Fruit fly (Drosophila melanogaster): Measurements from ENCODE around the gene Miro.

Gene Miro

dm6 chr3R:24006449-24007159 is 32.0 kb downstream of the Miro start (continued):
- no peak for TF ChIP-seq CHES-1-like (GFP tag; optimal IDR thresholded peaks at IDR 0.05)
- no peak for TF ChIP-seq CG10366 (GFP tag; IDR thresholded peaks at IDR 0.05)
- TF ChIP-seq disco-r (GFP tag; optimal IDR thresholded peaks at IDR 0.05): no peak
- TF ChIP-seq Poxn (GFP tag; IDR thresholded peaks at IDR 0.05): no peak
- TF ChIP-seq CG30020 (tag; optimal IDR thresholded peaks at IDR 0.05): no peak
- peak; percentile 47 for TF ChIP-seq slbo (GFP tag; IDR thresholded peaks at IDR 0.05)
- TF ChIP-seq Eip74EF (GFP tag; optimal IDR thresholded peaks at IDR 0.05): no peak
- no peak for TF ChIP-seq CG18476 (GFP tag; optimal IDR thresholded peaks at IDR 0.05)
- peak; percentile 45; the same call in 2 of the 3 replicates for TF ChIP-seq ci (GFP tag; IDR thresholded peaks at IDR 0.05)
- no peak for TF ChIP-seq Hand (GFP tag; optimal IDR thresholded peaks at IDR 0.05)
- no peak for TF ChIP-seq CG8290 (GFP tag; optimal IDR thresholded peaks at IDR 0.05)
- peak in 1 of 2 experiments; percentile 0 for TF ChIP-seq CG8290 (tag; optimal IDR thresholded peaks at IDR 0.05)
- no peak for TF ChIP-seq Xbp1 (GFP tag; optimal IDR thresholded peaks at IDR 0.05)
- TF ChIP-seq HLHmδ (GFP tag; optimal IDR thresholded peaks at IDR 0.05): no peak
- no peak for TF ChIP-seq fd96Cb (tag; optimal IDR thresholded peaks at IDR 0.05)
- TF ChIP-seq Ptx1 (GFP tag; IDR thresholded peaks at IDR 0.05): peak; percentile 19; the same call in 1 of the 2 replicates
- TF ChIP-seq Asciz (GFP tag; optimal IDR thresholded peaks at IDR 0.05): no peak
- no peak for TF ChIP-seq CG10959 (GFP tag; IDR thresholded peaks at IDR 0.05)
- no peak for TF ChIP-seq croc (GFP tag; conservative IDR thresholded peaks at IDR 0.05)
- peak; percentile 56; the same call in 1 of the 3 replicates for TF ChIP-seq z (GFP tag; IDR thresholded peaks at IDR 0.05)
- no peak for TF ChIP-seq jing (GFP tag; optimal IDR thresholded peaks at IDR 0.05)
- TF ChIP-seq CG32532 (GFP tag; IDR thresholded peaks at IDR 0.05): no peak
- TF ChIP-seq ash1 (GFP tag; optimal IDR thresholded peaks at IDR 0.05): no peak
- TF ChIP-seq sug (tag; optimal IDR thresholded peaks at IDR 0.05): peak; percentile 19
- 0 out of 2 replicates have a peak, but pooled peaks have one; percentile 18 for TF ChIP-seq CG14667 (GFP tag; IDR thresholded peaks at IDR 0.05)
- no peak for TF ChIP-seq HLH4C (GFP tag; IDR thresholded peaks at IDR 0.05; ENCODE audit: partially characterized antibody)
- peak; percentile 5 for TF ChIP-seq CG1603 (tag; optimal IDR thresholded peaks at IDR 0.05)
- no peak for TF ChIP-seq CG10267 (tag; optimal IDR thresholded peaks at IDR 0.05)
- TF ChIP-seq CG34376 (GFP tag; optimal IDR thresholded peaks at IDR 0.05): peak; percentile 50
- TF ChIP-seq vfl (GFP tag; optimal IDR thresholded peaks at IDR 0.05): no peak
- no peak for TF ChIP-seq Bdp1 (GFP tag; optimal IDR thresholded peaks at IDR 0.05)
- TF ChIP-seq CG13424 (tag; optimal IDR thresholded peaks at IDR 0.05): no peak
- TF ChIP-seq CG31388 (GFP tag; optimal IDR thresholded peaks at IDR 0.05): no peak
- no peak for TF ChIP-seq inv (GFP tag; IDR thresholded peaks at IDR 0.05; ENCODE audit: partially characterized antibody)
- TF ChIP-seq Optix (GFP tag; IDR thresholded peaks at IDR 0.05): 0 out of 3 replicates have a peak, but pooled peaks have one; percentile 20
- no peak for TF ChIP-seq slp2 (GFP tag; optimal IDR thresholded peaks at IDR 0.05)
- peak; percentile 11 for TF ChIP-seq dmrt99B (tag; optimal IDR thresholded peaks at IDR 0.05)
- no peak for TF ChIP-seq CG32767 (GFP tag; IDR thresholded peaks at IDR 0.05)
- no peak for TF ChIP-seq sc (optimal IDR thresholded peaks at IDR 0.05)
- TF ChIP-seq sc (GFP tag; optimal IDR thresholded peaks at IDR 0.05): no peak
- TF ChIP-seq yki (optimal IDR thresholded peaks at IDR 0.05): no peak
- TF ChIP-seq CG9609 (GFP tag; optimal IDR thresholded peaks at IDR 0.05): no peak
- no peak for TF ChIP-seq CG12942 (GFP tag; optimal IDR thresholded peaks at IDR 0.05)
- no peak for TF ChIP-seq tll (GFP tag; optimal IDR thresholded peaks at IDR 0.05)
- TF ChIP-seq tup (GFP tag; optimal IDR thresholded peaks at IDR 0.05): no peak
- no peak for TF ChIP-seq Lpt (GFP tag; optimal IDR thresholded peaks at IDR 0.05)
- no peak for TF ChIP-seq tin (GFP tag; optimal IDR thresholded peaks at IDR 0.05)
- TF ChIP-seq wek (GFP tag; optimal IDR thresholded peaks at IDR 0.05): no peak
- TF ChIP-seq B-H2 (GFP tag; optimal IDR thresholded peaks at IDR 0.05): no peak
- TF ChIP-seq Hsf (GFP tag; optimal IDR thresholded peaks at IDR 0.05): no peak
- no peak for TF ChIP-seq D19A (tag; optimal IDR thresholded peaks at IDR 0.05)

All from whole organism, embryonic.